Fruit fly (Drosophila melanogaster) Kc167 (cell line): ENCODE data around the gene CG1835.

Experiments used
- Myc ChIP-seq: fragments of >200 bp; optimal IDR thresholded peaks from 2 replicates; lab custom pipeline; 2017; ENCODE audit warnings: missing external identifiers
- Sin3A ChIP-seq: fragments of >200 bp; optimal IDR thresholded peaks from 2 replicates; lab custom pipeline; 2018; ENCODE audit warnings: missing external identifiers
- h ChIP-seq: fragments of >200 bp; optimal IDR thresholded peaks from 3 replicates; lab custom pipeline; 2018; ENCODE audit warnings: missing external identifiers
- insv ChIP-seq: fragments of >200 bp; optimal IDR thresholded peaks from 3 replicates; lab custom pipeline; 2018; ENCODE audit warnings: missing external identifiers
- psq ChIP-seq: fragments of >200 bp; optimal IDR thresholded peaks from 2 replicates; lab custom pipeline; 2017; ENCODE audit warnings: missing external identifiers

dm6 chrX:20662919-20663557 lies 1.3 kb downstream of the CG1835 start:
- no peak for TF ChIP-seq h (lab: Kevin White, UChicago)
- no peak for TF ChIP-seq psq
- no peak for TF ChIP-seq insv (lab: Kevin White, UChicago)
- TF ChIP-seq Sin3A = no peak
- no peak for TF ChIP-seq Myc (lab: Kevin White, UChicago)
